Worm (Caenorhabditis elegans): ENCODE results near the gene kin-29.
A peak's percentile ranks its signal among the peaks of the same experiment; 100 is the strongest.

Gene kin-29

DNA sequence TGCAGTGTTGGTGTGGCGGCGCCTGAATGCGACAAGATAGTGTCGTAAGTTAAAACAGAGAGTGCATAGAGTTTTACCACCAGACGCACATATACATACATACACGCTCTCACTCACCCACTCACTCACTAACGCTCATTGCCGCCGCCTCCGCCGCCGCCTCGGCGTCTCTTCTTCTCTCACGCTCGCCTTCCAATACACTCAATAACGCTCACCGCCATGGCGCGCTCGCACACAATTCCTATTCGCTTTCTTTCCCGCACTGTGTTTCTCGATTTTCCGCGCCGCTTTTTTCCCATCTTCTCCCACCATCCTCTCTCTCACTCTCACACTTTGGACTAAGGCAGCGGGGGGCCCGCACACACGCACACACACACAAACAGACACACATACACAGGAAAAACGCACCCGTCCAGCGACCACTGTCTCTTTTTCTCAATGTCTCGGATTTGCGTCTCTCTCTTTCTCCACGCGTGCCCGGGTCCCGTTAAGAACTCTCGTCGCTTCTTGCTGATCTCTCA is at the start of gene kin-29:
Gene kin-29 (minus strand): TSS at position 51 of the 521 bp plus-strand sequence.
- peak; percentile 22 for TF ChIP-seq tlf-1 (GFP tag; optimal IDR thresholded peaks at IDR 0.05)
- peak; percentile 66; the same call in 1 of the 2 replicates for TF ChIP-seq mcd-1 (GFP tag; IDR thresholded peaks at IDR 0.05)
- no peak for TF ChIP-seq lag-1 (GFP tag; IDR thresholded peaks at IDR 0.05)
- TF ChIP-seq K12H6.12 (tag; optimal IDR thresholded peaks at IDR 0.05) = peak; percentile 96
- TF ChIP-seq F52B5.7 (tag; optimal IDR thresholded peaks at IDR 0.05) = peak; percentile 20
- peak; percentile 51 for TF ChIP-seq F57C9.4 (tag; optimal IDR thresholded peaks at IDR 0.05)
- peak; percentile 81 for TF ChIP-seq egrh-3 (GFP tag; IDR thresholded peaks at IDR 0.05)
- peak; percentile 75; the same call in 1 of the 2 replicates for TF ChIP-seq pbrm-1 (GFP tag; IDR thresholded peaks at IDR 0.05)
- no peak for TF ChIP-seq madf-3 (GFP tag; IDR thresholded peaks at IDR 0.05)
- peak; percentile 15 for TF ChIP-seq snpc-4 (GFP tag; optimal IDR thresholded peaks at IDR 0.05)
- TF ChIP-seq snpc-4 (tag; optimal IDR thresholded peaks at IDR 0.05) = peak in 3 of 4 experiments; percentile 43 to 66 (median 66)
- peak; percentile 76 for TF ChIP-seq nhr-80 (tag; optimal IDR thresholded peaks at IDR 0.05)
- no peak for TF ChIP-seq dpff-1 (tag; optimal IDR thresholded peaks at IDR 0.05)
- peak; percentile 59 for TF ChIP-seq ztf-18 (tag; optimal IDR thresholded peaks at IDR 0.05)
- TF ChIP-seq attf-5 (GFP tag; optimal IDR thresholded peaks at IDR 0.05) = peak; percentile 85
- no peak for TF ChIP-seq nfya-1 (tag; optimal IDR thresholded peaks at IDR 0.05; ENCODE audit: borderline replicate concordance, insufficient read depth)
- TF ChIP-seq nfyb-1 (GFP tag; IDR thresholded peaks at IDR 0.05) = peak; percentile 84
- TF ChIP-seq nhr-90 (tag; optimal IDR thresholded peaks at IDR 0.05) = peak; percentile 22
- peak; percentile 6 for TF ChIP-seq ztf-22 (GFP tag; optimal IDR thresholded peaks at IDR 0.05)
- TF ChIP-seq let-607 (tag; optimal IDR thresholded peaks at IDR 0.05) = peak; percentile 37 to 55
- TF ChIP-seq B0261.1 (tag; optimal IDR thresholded peaks at IDR 0.05) = peak; percentile 24
- no peak for TF ChIP-seq Y79H2A.3 (GFP tag; conservative IDR thresholded peaks at IDR 0.05)
- peak; percentile 40 for TF ChIP-seq F23B12.7 (tag; optimal IDR thresholded peaks at IDR 0.05; ENCODE audit: insufficient read depth)
- TF ChIP-seq tbp1 (GFP tag; optimal IDR thresholded peaks at IDR 0.05) = peak; percentile 41
- no peak for TF ChIP-seq zim-3 (tag; optimal IDR thresholded peaks at IDR 0.05)
- no peak for TF ChIP-seq dpl-1 (GFP tag; optimal IDR thresholded peaks at IDR 0.05)
- no peak for TF ChIP-seq mxl-1 (tag; optimal IDR thresholded peaks at IDR 0.05)
- no peak for TF ChIP-seq T26A5.8 (tag; optimal IDR thresholded peaks at IDR 0.05)
- TF ChIP-seq snpc-3.4 (tag; optimal IDR thresholded peaks at IDR 0.05) = no peak
- no peak for TF ChIP-seq sptf-2 (GFP tag; optimal IDR thresholded peaks at IDR 0.05)
- TF ChIP-seq snpc-1.3 (tag; optimal IDR thresholded peaks at IDR 0.05; ENCODE audit: insufficient read depth) = no peak
- TF ChIP-seq B0336.3 (GFP tag; IDR thresholded peaks at IDR 0.05) = peak; percentile 85
- peak; percentile 93 for TF ChIP-seq madf-10 (tag; optimal IDR thresholded peaks at IDR 0.05)
- TF ChIP-seq lin-40 (tag; optimal IDR thresholded peaks at IDR 0.05) = peak; percentile 88
- TF ChIP-seq nhr-179 (tag; optimal IDR thresholded peaks at IDR 0.05) = no peak
- no peak; the same call in 1 of the 2 replicates for TF ChIP-seq rcor-1 (GFP tag; IDR thresholded peaks at IDR 0.05)
- TF ChIP-seq F57A8.1 (GFP tag; optimal IDR thresholded peaks at IDR 0.05) = no peak
- TF ChIP-seq ceh-27 (GFP tag; optimal IDR thresholded peaks at IDR 0.05) = peak; percentile 79
- TF ChIP-seq sea-2 (GFP tag; IDR thresholded peaks at IDR 0.05) = no peak
- TF ChIP-seq ekl-4 (GFP tag; IDR thresholded peaks at IDR 0.05) = peak; percentile 43; the same call in 1 of the 2 replicates
- TF ChIP-seq lin-26 (GFP tag; IDR thresholded peaks at IDR 0.05) = peak; percentile 58; the same call in 1 of the 2 replicates
- no peak; the same call in 1 of the 2 replicates for TF ChIP-seq Y67H2A.10 (GFP tag; conservative IDR thresholded peaks at IDR 0.05)
- TF ChIP-seq unc-130 (GFP tag; optimal IDR thresholded peaks at IDR 0.05) = no peak
- TF ChIP-seq C06A6.2 (GFP tag; conservative IDR thresholded peaks at IDR 0.05) = peak; percentile 48; the same call in 1 of the 2 replicates
- peak; percentile 7 for TF ChIP-seq ets-4 (GFP tag; optimal IDR thresholded peaks at IDR 0.05)
- TF ChIP-seq die-1 (tag; optimal IDR thresholded peaks at IDR 0.05) = peak; percentile 36
- TF ChIP-seq K11D2.4 (GFP tag; IDR thresholded peaks at IDR 0.05) = no peak
- peak; percentile 40 for TF ChIP-seq B0035.1 (tag; optimal IDR thresholded peaks at IDR 0.05)
